Worm (Caenorhabditis elegans): ENCODE measurements around the gene T07E3.3.

Gene T07E3.3

DNA sequence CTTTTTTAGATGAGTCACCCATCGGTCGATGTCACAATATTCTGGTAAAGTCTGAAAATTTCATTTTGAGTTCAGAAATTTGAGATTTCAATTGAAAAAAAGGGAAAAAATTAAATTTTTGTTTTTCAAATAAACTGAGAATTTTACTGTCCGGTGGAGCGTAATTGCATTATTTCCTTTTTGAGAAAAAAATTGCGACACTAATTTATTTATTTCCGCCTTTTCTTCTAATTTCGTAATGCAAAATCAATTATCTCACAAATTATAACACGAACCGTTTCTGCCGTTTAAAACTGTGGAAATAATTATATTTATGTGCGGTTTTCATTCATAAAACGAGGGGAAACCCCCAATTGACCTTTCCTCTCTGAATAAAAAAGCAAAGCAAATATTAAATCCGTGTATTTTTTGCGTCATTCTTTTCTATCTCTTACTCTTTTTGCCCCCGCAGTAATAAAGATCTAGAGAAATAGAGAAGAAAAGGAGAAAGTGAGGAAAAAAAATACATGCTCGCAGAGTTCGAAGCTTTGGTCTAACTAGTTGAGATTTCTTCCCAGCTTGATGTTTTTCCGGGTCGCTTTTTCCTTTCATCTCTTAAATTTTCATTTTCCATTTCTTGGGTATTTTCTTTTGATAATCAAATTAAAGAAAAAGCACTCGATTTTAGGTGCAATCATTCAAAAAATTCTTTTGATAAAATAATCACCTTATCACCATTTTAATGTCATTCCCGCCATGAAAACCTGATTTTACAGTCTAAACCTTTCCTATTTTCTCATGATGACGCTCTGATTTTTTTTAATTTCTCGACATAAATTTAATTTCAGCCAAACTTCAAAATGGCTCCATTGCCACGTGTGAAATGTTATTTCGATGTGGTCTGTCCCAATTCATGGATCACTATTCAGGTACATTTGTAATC, at the start of gene T07E3.3, which contains the start of gene brc-2:
TSS of gene T07E3.3 (plus strand) at position 822 of the 922 bp plus-strand sequence.
TSS of gene brc-2 (minus strand) at position 51 of the 922 bp plus-strand sequence.
- TF ChIP-seq lin-54 (GFP tag; optimal IDR thresholded peaks at IDR 0.05) = no peak
- TF ChIP-seq nhr-80 (tag; optimal IDR thresholded peaks at IDR 0.05) = peak; percentile 51
- no peak for TF ChIP-seq cebp-1 (GFP tag; IDR thresholded peaks at IDR 0.05)
- TF ChIP-seq cebp-1 (tag; optimal IDR thresholded peaks at IDR 0.05) = peak; percentile 40

DNA sequence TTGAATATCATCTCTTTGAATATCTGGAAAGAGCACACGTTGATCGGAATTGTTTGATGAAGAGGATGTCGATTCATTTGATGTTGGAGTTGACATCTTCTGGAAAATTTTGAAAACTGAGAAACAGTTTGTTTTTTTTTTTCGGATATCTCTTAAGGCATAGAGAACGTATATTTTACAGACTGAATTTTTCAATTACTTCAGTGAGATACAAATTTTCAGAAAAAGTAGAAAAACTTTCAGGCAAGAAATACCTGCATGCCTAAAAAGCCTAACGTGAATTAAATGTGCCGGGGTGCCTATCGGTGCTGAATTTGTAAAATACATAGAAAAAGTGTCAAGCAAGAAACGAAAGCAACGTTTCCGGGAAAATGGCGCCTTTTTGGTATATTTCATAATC, 47.0 kb upstream of the T07E3.3 start, which contains the start of gene zak-1:
TSS of gene zak-1 (minus strand) at position 101 of the 400 bp plus-strand sequence.
- TF ChIP-seq madf-6 (GFP tag; IDR thresholded peaks at IDR 0.05) (no peak), B0336.3 (GFP tag; IDR thresholded peaks at IDR 0.05) (no peak), efl-1 (GFP tag; optimal IDR thresholded peaks at IDR 0.05) (no peak), ceh-79 (tag; optimal IDR thresholded peaks at IDR 0.05) (no peak), dox-1 (GFP tag; IDR thresholded peaks at IDR 0.05) (no peak)

DNA sequence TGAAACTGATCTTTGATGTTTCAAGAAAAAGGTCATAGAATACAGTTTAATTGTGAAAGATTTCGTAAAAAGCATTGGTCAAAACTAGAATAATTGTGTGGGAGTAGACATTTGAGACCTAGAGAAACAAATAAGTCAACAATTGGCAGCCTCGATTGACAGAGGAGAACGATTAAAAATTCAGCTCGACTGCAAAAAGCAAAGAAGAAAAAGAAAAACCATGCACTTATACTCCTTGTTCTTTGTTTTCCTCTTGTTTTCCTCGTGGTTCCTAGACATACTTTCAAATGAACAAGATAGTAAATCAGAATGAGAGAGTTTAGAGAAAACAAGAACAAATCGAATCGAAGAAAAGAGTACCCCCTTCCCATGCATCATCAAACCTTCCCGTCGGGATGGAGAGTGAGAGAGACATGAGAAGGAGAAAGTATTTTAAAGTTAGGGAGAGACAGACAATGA, 46.3 kb upstream of the T07E3.3 start:
- TF ChIP-seq ekl-4 (GFP tag; IDR thresholded peaks at IDR 0.05) (no peak), cebp-1 (GFP tag; IDR thresholded peaks at IDR 0.05) (peak; percentile 53; the same call in 1 of the 2 replicates), cebp-1 (tag; optimal IDR thresholded peaks at IDR 0.05) (peak; percentile 80), atf-7 (tag; optimal IDR thresholded peaks at IDR 0.05) (peak; percentile 21), attf-6 (GFP tag; IDR thresholded peaks at IDR 0.05) (no peak), pha-4 (tag; optimal IDR thresholded peaks at IDR 0.05) (peak; percentile 86), madf-3 (GFP tag; IDR thresholded peaks at IDR 0.05) (no peak), tbp1 (GFP tag; optimal IDR thresholded peaks at IDR 0.05) (no peak), attf-5 (GFP tag; optimal IDR thresholded peaks at IDR 0.05) (peak; percentile 64), hmg-1.2 (GFP tag; IDR thresholded peaks at IDR 0.05) (peak; percentile 14; the same call in 1 of the 2 replicates), egrh-3 (GFP tag; IDR thresholded peaks at IDR 0.05) (no peak), nhr-80 (tag; optimal IDR thresholded peaks at IDR 0.05) (peak; percentile 94), F49E8.2 (tag; optimal IDR thresholded peaks at IDR 0.05; ENCODE audit: insufficient read depth) (no peak), dox-1 (GFP tag; IDR thresholded peaks at IDR 0.05) (no peak), lin-40 (tag; optimal IDR thresholded peaks at IDR 0.05) (peak; percentile 25)

- no peak for TF ChIP-seq B0336.3 (GFP tag; IDR thresholded peaks at IDR 0.05)
These were observed 44.2 kb upstream of the T07E3.3 start, which contains the start of gene clec-158 for ce11 chrIII:6859482-6859881. clec-158 (minus strand) TSS chrIII:6859582.

DNA sequence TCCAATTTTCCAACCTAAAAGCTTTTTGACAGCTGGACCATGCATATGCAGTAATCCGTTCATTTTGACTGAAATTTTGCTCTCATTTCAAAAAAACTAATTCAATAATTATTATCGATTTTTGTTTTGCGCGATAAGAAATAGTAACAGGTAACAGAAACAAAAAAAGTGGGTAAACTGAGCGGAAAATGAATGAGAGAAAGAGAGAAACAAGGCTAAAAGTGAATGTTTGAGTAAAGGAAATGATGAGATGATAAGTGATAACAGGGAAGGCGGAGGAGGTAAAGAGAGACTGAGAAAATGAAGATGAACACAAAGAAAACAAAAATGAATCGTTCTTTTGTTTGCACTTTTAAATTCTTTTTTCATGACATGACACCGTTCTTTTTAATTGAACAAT, 39.8 kb upstream of the T07E3.3 start, which contains the start of gene sma-3:
TSS of gene sma-3 (minus strand) at position 68 of the 400 bp plus-strand sequence.
- TF ChIP-seq nhr-80 (tag; optimal IDR thresholded peaks at IDR 0.05) = peak; percentile 72
- TF ChIP-seq mcd-1 (GFP tag; IDR thresholded peaks at IDR 0.05) = no peak

ce11 chrIII:6869268-6869667, 34.4 kb upstream of the T07E3.3 start, which contains the start of the genes cra-1 and kbp-1:
cra-1 (minus strand) TSS chrIII:6869460.
kbp-1 (plus strand) TSS chrIII:6869633.
- TF ChIP-seq ztf-28 (GFP tag; IDR thresholded peaks at IDR 0.05) (no peak), dpl-1 (GFP tag; optimal IDR thresholded peaks at IDR 0.05) (peak; percentile 47), zfh-2 (GFP tag; conservative IDR thresholded peaks at IDR 0.05) (no peak), lsl-1 (GFP tag; optimal IDR thresholded peaks at IDR 0.05) (peak; percentile 12), pha-4 (tag; optimal IDR thresholded peaks at IDR 0.05) (no peak), F23B12.7 (tag; optimal IDR thresholded peaks at IDR 0.05; ENCODE audit: insufficient read depth) (peak; percentile 37), rec-8 (tag; optimal IDR thresholded peaks at IDR 0.05) (no peak), lin-54 (GFP tag; optimal IDR thresholded peaks at IDR 0.05) (peak; percentile 49), chd-7 (tag; optimal IDR thresholded peaks at IDR 0.05) (no peak), mcd-1 (GFP tag; IDR thresholded peaks at IDR 0.05) (peak; percentile 82), efl-1 (GFP tag; optimal IDR thresholded peaks at IDR 0.05) (peak; percentile 74)

All from whole organism, young adult.